Fruit fly (Drosophila melanogaster): ENCODE measurements around the gene Elba3.

DNA sequence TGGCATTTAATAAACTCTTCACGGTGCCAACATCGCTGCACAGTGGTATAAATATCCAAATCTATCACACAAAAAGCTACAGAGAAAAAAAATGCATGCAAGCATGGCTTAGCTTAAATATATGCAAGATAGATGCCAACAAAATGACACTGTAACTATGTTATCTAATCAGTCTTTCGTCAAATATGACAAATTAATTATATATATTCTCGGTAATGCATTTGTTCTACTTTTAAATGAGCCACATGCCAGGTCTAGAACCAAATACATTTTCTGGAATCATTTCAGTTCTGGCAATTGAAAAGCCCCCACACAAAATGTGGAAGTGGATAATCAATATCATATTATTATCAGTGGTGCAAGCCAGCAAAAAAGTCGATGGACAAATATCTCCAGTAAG is 46.3 kb upstream of the Elba3 start, which contains the start of gene BG642163:
- no peak for TF ChIP-seq CG8478 (optimal IDR thresholded peaks at IDR 0.05)
- no peak for TF ChIP-seq EcR (GFP tag; optimal IDR thresholded peaks at IDR 0.05)
- TF ChIP-seq psq (optimal IDR thresholded peaks at IDR 0.05): no peak
